Worm (Caenorhabditis elegans): Measurements from ENCODE around the gene srh-63.

srh-63 gene

DNA sequence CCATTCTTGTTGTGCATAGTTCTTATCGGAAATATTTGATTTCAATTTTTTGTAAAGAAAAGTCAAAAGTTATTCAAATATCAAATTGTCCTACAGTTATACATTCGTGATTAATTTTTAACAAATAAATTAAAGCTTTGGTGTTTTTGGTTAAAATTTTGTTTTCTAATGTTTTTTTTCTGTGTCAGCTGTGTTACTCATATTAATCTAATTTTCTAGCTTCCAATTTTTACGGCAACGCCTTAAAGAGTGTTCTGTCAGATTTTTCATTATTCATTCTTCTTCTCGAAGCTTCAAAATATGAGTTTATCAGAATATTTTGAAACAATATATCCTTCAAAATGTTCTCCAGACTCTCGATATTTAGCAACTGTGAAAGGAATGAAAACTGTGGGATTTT is at the start of gene srh-63:
Gene srh-63 (plus strand): TSS at position 301 of the 400 bp plus-strand sequence.
- TF ChIP-seq ceh-28 (tag; optimal IDR thresholded peaks at IDR 0.05) (no peak), elt-2 (tag; optimal IDR thresholded peaks at IDR 0.05) (no peak), nhr-23 (tag; optimal IDR thresholded peaks at IDR 0.05) (no peak), mml-1 (tag; optimal IDR thresholded peaks at IDR 0.05) (no peak), nfya-1 (tag; optimal IDR thresholded peaks at IDR 0.05; ENCODE audit: insufficient read depth) (no peak), unc-62 (GFP tag; optimal IDR thresholded peaks at IDR 0.05) (no peak), ZK546.5 (tag; optimal IDR thresholded peaks at IDR 0.05) (no peak), lsy-12 (tag; optimal IDR thresholded peaks at IDR 0.05) (no peak), sea-2 (GFP tag; optimal IDR thresholded peaks at IDR 0.05) (no peak), nhr-25 (tag; optimal IDR thresholded peaks at IDR 0.05) (no peak), ceh-16 (tag; optimal IDR thresholded peaks at IDR 0.05) (no peak), nhr-12 (tag; optimal IDR thresholded peaks at IDR 0.05) (no peak), pqm-1 (tag; optimal IDR thresholded peaks at IDR 0.05) (no peak)

DNA sequence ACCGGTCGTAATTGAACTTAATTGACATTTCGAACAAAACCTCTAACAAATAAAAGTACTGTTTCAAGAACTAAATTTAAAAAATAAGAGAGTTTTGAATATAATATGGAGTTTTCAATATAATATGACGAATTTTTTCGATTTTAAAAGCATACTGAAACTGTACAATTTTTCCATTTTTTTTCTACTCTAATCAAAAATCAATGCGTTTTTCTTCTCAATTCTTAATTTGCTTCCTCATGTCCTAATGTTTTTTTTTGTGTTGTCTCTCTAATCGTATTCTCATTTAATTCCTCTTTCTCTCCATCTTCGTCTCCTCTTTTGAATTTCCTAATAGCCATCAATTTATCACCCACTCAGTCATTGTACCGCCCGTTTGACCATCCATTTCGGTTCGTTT is 41.7 kb upstream of the srh-63 start, which contains the start of gene Y57G11A.4:
Gene Y57G11A.4 (plus strand): TSS at position 301 of the 400 bp plus-strand sequence.
- TF ChIP-seq ceh-16 (tag; optimal IDR thresholded peaks at IDR 0.05) (no peak), snpc-4 (tag; optimal IDR thresholded peaks at IDR 0.05) (no peak), ceh-28 (tag; optimal IDR thresholded peaks at IDR 0.05) (no peak), nhr-12 (tag; optimal IDR thresholded peaks at IDR 0.05) (no peak), egl-27 (tag; optimal IDR thresholded peaks at IDR 0.05) (no peak), jun-1 (tag; optimal IDR thresholded peaks at IDR 0.05) (no peak), egl-5 (tag; optimal IDR thresholded peaks at IDR 0.05) (no peak), fos-1 (tag; optimal IDR thresholded peaks at IDR 0.05) (no peak), nhr-28 (tag; optimal IDR thresholded peaks at IDR 0.05) (no peak), elt-2 (tag; optimal IDR thresholded peaks at IDR 0.05) (no peak), eor-1 (tag; optimal IDR thresholded peaks at IDR 0.05) (no peak), R02D3.7 (tag; optimal IDR thresholded peaks at IDR 0.05) (no peak), nhr-43 (tag; optimal IDR thresholded peaks at IDR 0.05; ENCODE audit: poor library complexity, severe bottlenecking) (no peak), ZK546.5 (tag; optimal IDR thresholded peaks at IDR 0.05) (no peak), hmg-11 (tag; optimal IDR thresholded peaks at IDR 0.05) (no peak), zag-1 (tag; optimal IDR thresholded peaks at IDR 0.05) (no peak), ceh-82 (tag; optimal IDR thresholded peaks at IDR 0.05) (no peak), aly-2 (tag; optimal IDR thresholded peaks at IDR 0.05) (no peak)

ce11 chrIV:14483427-14483826 is 40.2 kb upstream of the srh-63 start:
- TF ChIP-seq nhr-76 (tag; optimal IDR thresholded peaks at IDR 0.05) (no peak), pqm-1 (tag; optimal IDR thresholded peaks at IDR 0.05) (peak; percentile 12), elt-2 (tag; optimal IDR thresholded peaks at IDR 0.05) (peak; percentile 29), ceh-16 (tag; optimal IDR thresholded peaks at IDR 0.05) (no peak)

DNA sequence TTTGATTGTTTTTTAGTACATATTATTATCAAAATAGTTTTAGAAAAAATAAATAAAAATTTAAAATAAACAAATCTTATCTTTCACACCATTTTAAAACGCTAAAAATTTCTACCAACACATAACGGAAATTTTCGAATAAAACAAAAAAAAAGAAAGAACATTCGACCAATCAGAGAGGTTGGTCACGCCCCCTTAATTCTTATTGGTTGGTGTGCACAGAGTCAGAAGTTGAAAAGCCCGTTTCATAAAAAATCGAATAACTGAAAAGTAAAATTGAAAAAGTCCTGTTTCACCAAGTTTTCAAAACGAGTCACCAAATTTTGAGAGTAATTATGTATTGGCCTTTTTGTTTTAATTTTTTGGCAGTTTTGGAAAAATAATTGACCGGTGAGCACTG is 32.5 kb upstream of the srh-63 start:
- TF ChIP-seq nfya-1 (tag; optimal IDR thresholded peaks at IDR 0.05; ENCODE audit: insufficient read depth), result peak; percentile 79
- no peak for TF ChIP-seq ama-1 (optimal IDR thresholded peaks at IDR 0.05)

ce11 chrIV:14495474-14495873 is 28.2 kb upstream of the srh-63 start:
- no peak for TF ChIP-seq elt-3 (tag; optimal IDR thresholded peaks at IDR 0.05)
- no peak for TF ChIP-seq ztf-4 (tag; optimal IDR thresholded peaks at IDR 0.05)
- no peak for TF ChIP-seq lin-39 (tag; optimal IDR thresholded peaks at IDR 0.05)
- TF ChIP-seq elt-2 (tag; optimal IDR thresholded peaks at IDR 0.05), result no peak
- no peak for TF ChIP-seq nfya-1 (tag; optimal IDR thresholded peaks at IDR 0.05; ENCODE audit: insufficient read depth)
- no peak for TF ChIP-seq ceh-9 (tag; optimal IDR thresholded peaks at IDR 0.05)
- no peak for TF ChIP-seq fkh-10 (GFP tag; optimal IDR thresholded peaks at IDR 0.05)
- TF ChIP-seq pha-4 (tag; optimal IDR thresholded peaks at IDR 0.05), result no peak
- TF ChIP-seq ceh-16 (tag; optimal IDR thresholded peaks at IDR 0.05), result no peak
- no peak for TF ChIP-seq skn-1 (tag; optimal IDR thresholded peaks at IDR 0.05)
- no peak for TF ChIP-seq pqm-1 (tag; optimal IDR thresholded peaks at IDR 0.05)
- no peak for TF ChIP-seq sea-2 (GFP tag; optimal IDR thresholded peaks at IDR 0.05)

Data from whole organism, L3 larva.